Fruit fly (Drosophila melanogaster) whole organism, embryonic: ENCODE data around the gene Snm1.

Experiments used
- CG12942 ChIP-seq: fragments of 200-800 bp; sonication (Bioruptor generic); optimal IDR thresholded peaks from 3 replicates; lab custom pipeline; 2016; ENCODE audit warnings: missing biosample characterization, missing genetic modification characterization
- CG9876 ChIP-seq: fragments of 200-800 bp; sonication (Bioruptor generic); optimal IDR thresholded peaks from 2 replicates; lab custom pipeline; 2016; ENCODE audit warnings: missing biosample characterization, missing genetic modification characterization
- MESR4 ChIP-seq: fragments of 200-800 bp; sonication (Bioruptor generic); optimal IDR thresholded peaks from 2 replicates; lab custom pipeline; 2018; ENCODE audit warnings: missing biosample characterization, mild to moderate bottlenecking, missing genetic modification characterization, moderate library complexity
- Usf ChIP-seq: fragments of 200-800 bp; sonication (Bioruptor generic); optimal IDR thresholded peaks from 2 replicates; lab custom pipeline; 2017; ENCODE audit warnings: missing genotype, missing biosample characterization, missing genetic modification characterization
- br ChIP-seq: fragments of >200 bp; optimal IDR thresholded peaks from 2 replicates; lab custom pipeline; 2017
- h ChIP-seq: fragments of >200 bp; optimal IDR thresholded peaks from 2 replicates; lab custom pipeline; 2017
- pan ChIP-seq, 4 experiments: fragments of >200 bp in 3 of 4; fragments of 200-800 bp in 1 of 4; sonication (Bioruptor generic) in 1 of 4; optimal IDR thresholded peaks in 3 of 4; IDR thresholded peaks in 1 of 4; 2 replicates each; pipeline versions ENCODE4 v1.3.6 to Lab custom; 2017 to 2022; ENCODE audit warnings: missing biosample characterization in 2 of 4, missing genetic modification characterization in 2 of 4, mixed read lengths in 1 of 4
- pb ChIP-seq: fragments of 200-800 bp; sonication (Bioruptor generic); optimal IDR thresholded peaks from 3 replicates; lab custom pipeline; 2016; ENCODE audit warnings: missing biosample characterization, missing genetic modification characterization
- sqz ChIP-seq: fragments of 200-800 bp; sonication (Bioruptor generic); optimal IDR thresholded peaks from 3 replicates; lab custom pipeline; 2018; ENCODE audit warnings: missing biosample characterization, mild to moderate bottlenecking, missing genetic modification characterization
- stwl ChIP-seq: fragments of 200-800 bp; sonication (Bioruptor generic); optimal IDR thresholded peaks from 3 replicates; lab custom pipeline; 2018; ENCODE audit warnings: missing biosample characterization, mild to moderate bottlenecking, missing genetic modification characterization, moderate library complexity
- unpg ChIP-seq: fragments of 200-800 bp; sonication (Bioruptor generic); optimal IDR thresholded peaks from 3 replicates; lab custom pipeline; 2018; ENCODE audit warnings: missing biosample characterization, mild to moderate bottlenecking, missing genetic modification characterization, moderate library complexity
- zfh2 ChIP-seq: fragments of 200-800 bp; sonication (Bioruptor generic); optimal IDR thresholded peaks from 2 replicates; lab custom pipeline; 2016; ENCODE audit warnings: missing biosample characterization, missing genetic modification characterization

DNA sequence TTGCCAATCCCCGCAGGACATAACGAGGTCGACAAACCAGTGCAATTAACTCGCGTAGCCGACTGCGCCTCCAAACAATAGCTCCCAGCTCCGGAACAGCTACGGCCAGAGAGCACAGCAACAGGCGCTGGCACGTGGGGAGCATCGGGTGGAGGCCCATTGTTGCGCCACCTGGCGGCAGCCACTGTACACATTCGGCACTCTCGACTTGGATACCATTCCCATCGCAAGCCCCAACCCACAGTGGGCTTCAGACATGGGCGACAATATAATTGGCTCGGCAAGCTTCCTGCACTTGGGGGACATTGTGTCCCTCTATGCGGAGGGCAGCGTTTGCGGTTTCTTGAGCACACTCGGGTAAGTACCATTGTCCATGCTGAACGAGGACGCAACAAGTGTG is 27.3 kb upstream of the Snm1 start:
- TF ChIP-seq CG9876 (GFP tag; lab: Kevin White, UChicago) (no peak), unpg (GFP tag; lab: Kevin White, UChicago) (no peak), h (lab: Kevin White, UChicago) (no peak), zfh2 (no peak), br (lab: Kevin White, UChicago) (no peak), Usf (GFP tag; lab: Kevin White, UChicago) (no peak), sqz (GFP tag; lab: Kevin White, UChicago) (no peak), CG12942 (GFP tag; lab: Kevin White, UChicago) (no peak), MESR4 (GFP tag; lab: Kevin White, UChicago) (no peak), stwl (tag; lab: Kevin White, UChicago) (no peak), pb (GFP tag; lab: Kevin White, UChicago) (no peak), pan (optimal IDR thresholded peaks at IDR 0.05; lab: Kevin White, UChicago) (no peak), pan (GFP tag; optimal IDR thresholded peaks at IDR 0.05 in 1 of 2, IDR thresholded peaks at IDR 0.05 in 1 of 2) (no peak)
